Worm (Caenorhabditis elegans) whole organism, L2 larva: ENCODE results near the gene gpd-2.

Experiments
- C34F6.9 ChIP-seq: fragments of 150-350 bp; optimal IDR thresholded peaks from 2 replicates; lab custom pipeline; 2014; ENCODE audit warnings: missing biosample characterization, missing genetic modification characterization
- F13H6.1 ChIP-seq: sonication (generic microtip); optimal IDR thresholded peaks from 2 replicates; lab custom pipeline; 2016; ENCODE audit warnings: missing genetic modification characterization, missing compliant biosample characterization
- Y55F3AM.14 ChIP-seq: fragments of 200-800 bp; sonication (Bioruptor generic); optimal IDR thresholded peaks from 2 replicates; lab custom pipeline; 2018; ENCODE audit warnings: mild to moderate bottlenecking, missing genetic modification characterization, missing compliant biosample characterization
- ZK546.5 ChIP-seq: sonication (generic microtip); optimal IDR thresholded peaks from 2 replicates; lab custom pipeline; 2017; ENCODE audit warnings: missing biosample characterization, missing genetic modification characterization
- alr-1 ChIP-seq: fragments of 150-350 bp; optimal IDR thresholded peaks from 2 replicates; lab custom pipeline; 2014; ENCODE audit warnings: missing biosample characterization, missing genetic modification characterization
- aly-2 ChIP-seq: fragments of 150-350 bp; optimal IDR thresholded peaks from 2 replicates; lab custom pipeline; 2014; ENCODE audit warnings: missing biosample characterization, missing genetic modification characterization
- crh-2 ChIP-seq: sonication (generic microtip); optimal IDR thresholded peaks from 2 replicates; lab custom pipeline; 2017; ENCODE audit warnings: missing biosample characterization, missing genetic modification characterization
- dmd-4 ChIP-seq: sonication (generic microtip); optimal IDR thresholded peaks from 2 replicates; lab custom pipeline; 2017; ENCODE audit warnings: missing biosample characterization, missing genetic modification characterization
- egl-27 ChIP-seq: sonication (generic microtip); optimal IDR thresholded peaks from 3 replicates; lab custom pipeline; 2017; ENCODE audit warnings: missing biosample characterization, missing genetic modification reagents, missing genetic modification characterization
- elt-1 ChIP-seq: fragments of 150-350 bp; optimal IDR thresholded peaks from 2 replicates; lab custom pipeline; 2014; ENCODE audit warnings: missing biosample characterization, missing genetic modification characterization
- elt-3 ChIP-seq: sonication (generic microtip); optimal IDR thresholded peaks from 2 replicates; lab custom pipeline; 2017; ENCODE audit warnings: missing biosample characterization, missing genetic modification characterization
- fos-1 ChIP-seq: fragments of 150-350 bp; optimal IDR thresholded peaks from 2 replicates; lab custom pipeline; 2014; ENCODE audit warnings: missing biosample characterization, missing genetic modification characterization
- lin-11 ChIP-seq: fragments of 150-350 bp; sonication (generic microtip); optimal IDR thresholded peaks from 2 replicates; lab custom pipeline; 2014; ENCODE audit warnings: missing biosample characterization, missing genetic modification characterization, inconsistent platforms, mixed read lengths
- lin-13 ChIP-seq: fragments of 150-350 bp; optimal IDR thresholded peaks from 2 replicates; lab custom pipeline; 2014; ENCODE audit warnings: missing biosample characterization, missing genetic modification reagents, missing genetic modification characterization
- lin-39 ChIP-seq: fragments of 150-350 bp; optimal IDR thresholded peaks from 2 replicates; lab custom pipeline; 2014; ENCODE audit warnings: missing biosample characterization, missing genetic modification reagents, missing genetic modification characterization
- lsy-2 ChIP-seq, 2 experiments: fragments of 150-350 bp in 1 of 2; sonication (generic microtip) in 1 of 2; optimal IDR thresholded peaks; 2 replicates each; lab custom pipeline; 2014 to 2017; ENCODE audit warnings: missing biosample characterization in 2 of 2, missing genetic modification characterization in 2 of 2
- mab-5 ChIP-seq: fragments of 150-350 bp; optimal IDR thresholded peaks from 2 replicates; lab custom pipeline; 2014; ENCODE audit warnings: missing biosample characterization, missing genetic modification characterization
- mbf-1 ChIP-seq: sonication (generic microtip); optimal IDR thresholded peaks from 2 replicates; lab custom pipeline; 2017; ENCODE audit warnings: missing biosample characterization, missing genetic modification characterization
- mdl-1 ChIP-seq, 2 experiments: fragments of 150-350 bp in 1 of 2; sonication (generic microtip) in 1 of 2; optimal IDR thresholded peaks; 2 replicates each; lab custom pipeline; 2017; ENCODE audit warnings: missing biosample characterization in 2 of 2, missing genetic modification characterization in 2 of 2
- nhr-11 ChIP-seq: fragments of 150-350 bp; optimal IDR thresholded peaks from 2 replicates; lab custom pipeline; 2014; ENCODE audit warnings: missing biosample characterization, missing genetic modification characterization
- nhr-129 ChIP-seq: fragments of 150-350 bp; optimal IDR thresholded peaks from 2 replicates; lab custom pipeline; 2014; ENCODE audit warnings: missing biosample characterization, missing genetic modification characterization
- nhr-21 ChIP-seq: fragments of 150-350 bp; optimal IDR thresholded peaks from 2 replicates; lab custom pipeline; 2014; ENCODE audit warnings: missing biosample characterization, missing genetic modification characterization
- nhr-25 ChIP-seq: fragments of 150-350 bp; sonication (generic microtip); optimal IDR thresholded peaks from 3 replicates; lab custom pipeline; 2014; ENCODE audit warnings: missing biosample characterization, missing genetic modification characterization
- nhr-6 ChIP-seq: fragments of 150-350 bp; optimal IDR thresholded peaks from 2 replicates; lab custom pipeline; 2014; ENCODE audit warnings: missing biosample characterization, missing genetic modification characterization
- nhr-77 ChIP-seq: fragments of 150-350 bp; optimal IDR thresholded peaks from 2 replicates; lab custom pipeline; 2014; ENCODE audit warnings: missing biosample characterization, missing genetic modification characterization
- peb-1 ChIP-seq: fragments of 150-350 bp; optimal IDR thresholded peaks from 2 replicates; lab custom pipeline; 2014; ENCODE audit warnings: missing biosample characterization, missing genetic modification characterization
- sem-4 ChIP-seq: fragments of 150-350 bp; optimal IDR thresholded peaks from 2 replicates; lab custom pipeline; 2014; ENCODE audit warnings: missing biosample characterization, missing genetic modification reagents, missing genetic modification characterization
- skn-1 ChIP-seq: sonication (generic microtip); optimal IDR thresholded peaks from 2 replicates; lab custom pipeline; 2017; ENCODE audit warnings: missing biosample characterization, missing genetic modification characterization
- sma-9 ChIP-seq, 2 experiments: fragments of 150-350 bp in 1 of 2; sonication (generic microtip) in 1 of 2; optimal IDR thresholded peaks; 2 replicates each; lab custom pipeline; 2014 to 2016; ENCODE audit warnings: missing genetic modification characterization in 2 of 2, mild to moderate bottlenecking in 1 of 2, missing biosample characterization in 1 of 2, missing compliant biosample characterization in 1 of 2, missing genetic modification reagents in 1 of 2, moderate library complexity in 1 of 2
- snpc-4 ChIP-seq: fragments of 150-350 bp; optimal IDR thresholded peaks from 2 replicates; lab custom pipeline; 2014; ENCODE audit warnings: missing biosample characterization, missing genetic modification characterization
- unc-55 ChIP-seq: fragments of 150-350 bp; sonication (generic microtip); optimal IDR thresholded peaks from 3 replicates; lab custom pipeline; 2014; ENCODE audit warnings: missing biosample characterization, missing genetic modification reagents, missing genetic modification characterization
- zag-1 ChIP-seq: fragments of 150-350 bp; optimal IDR thresholded peaks from 2 replicates; lab custom pipeline; 2014; ENCODE audit warnings: missing biosample characterization, missing genetic modification characterization
- ztf-1 ChIP-seq: fragments of 200-800 bp; sonication (Bioruptor generic); conservative IDR thresholded peaks from 2 replicates; pipeline ENCODE4 v1.3.6; 2022; ENCODE audit warnings: missing genetic modification characterization, missing compliant biosample characterization
- ztf-4 ChIP-seq: fragments of 150-350 bp; optimal IDR thresholded peaks from 2 replicates; lab custom pipeline; 2014; ENCODE audit warnings: missing biosample characterization, missing genetic modification characterization

gpd-2 gene

DNA sequence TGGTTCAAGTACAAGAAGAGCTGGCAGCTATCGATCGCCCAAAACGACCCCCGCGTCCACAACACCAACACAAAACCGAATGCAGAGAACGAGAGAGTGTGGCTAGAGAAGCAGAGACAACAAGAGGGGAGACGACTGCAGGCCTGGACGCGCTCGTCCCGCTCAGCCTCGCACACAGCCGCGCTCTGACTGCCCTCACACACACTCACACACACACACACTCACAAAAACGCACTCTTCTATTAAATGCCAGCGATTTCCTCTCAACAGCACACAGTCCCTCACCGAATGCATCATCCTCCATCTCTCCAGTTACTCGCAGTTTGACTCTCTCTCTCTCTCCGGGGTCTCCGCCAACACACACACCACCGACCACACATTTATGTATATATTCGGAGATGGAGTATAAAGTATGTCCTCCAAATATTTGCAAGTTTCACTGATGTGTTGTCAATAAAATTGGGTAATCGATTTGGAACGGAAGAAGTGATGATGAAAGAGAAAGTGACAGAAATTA, 13.2 kb upstream of the gpd-2 start (continued):
- TF ChIP-seq ZK546.5 (tag; lab: Kevin White, UChicago) (no peak), F13H6.1 (tag; lab: Kevin White, UChicago) (peak; percentile 98), egl-27 (tag; lab: Kevin White, UChicago) (peak; percentile 95), lin-11 (tag; lab: Kevin White, UChicago) (peak; percentile 91), nhr-77 (peak; percentile 9), Y55F3AM.14 (GFP tag; lab: Kevin White, UChicago) (peak; percentile 93), skn-1 (tag; lab: Kevin White, UChicago) (no peak), nhr-11 (tag; lab: Kevin White, UChicago) (no peak), C34F6.9 (peak; percentile 95), nhr-21 (tag; lab: Kevin White, UChicago) (peak; percentile 85), alr-1 (no peak), elt-3 (tag; lab: Kevin White, UChicago) (no peak), sma-9 (GFP tag; optimal IDR thresholded peaks at IDR 0.05; lab: Kevin White, UChicago) (peak; percentile 87), sma-9 (tag; optimal IDR thresholded peaks at IDR 0.05; lab: Kevin White, UChicago) (no peak), mab-5 (tag; lab: Kevin White, UChicago) (peak; percentile 85), mbf-1 (no peak), elt-1 (tag; lab: Kevin White, UChicago) (no peak), lin-13 (GFP tag; lab: Kevin White, UChicago) (peak; percentile 84), zag-1 (peak; percentile 91)
- TF ChIP-seq, all 48 proteins: peak for 33

DNA sequence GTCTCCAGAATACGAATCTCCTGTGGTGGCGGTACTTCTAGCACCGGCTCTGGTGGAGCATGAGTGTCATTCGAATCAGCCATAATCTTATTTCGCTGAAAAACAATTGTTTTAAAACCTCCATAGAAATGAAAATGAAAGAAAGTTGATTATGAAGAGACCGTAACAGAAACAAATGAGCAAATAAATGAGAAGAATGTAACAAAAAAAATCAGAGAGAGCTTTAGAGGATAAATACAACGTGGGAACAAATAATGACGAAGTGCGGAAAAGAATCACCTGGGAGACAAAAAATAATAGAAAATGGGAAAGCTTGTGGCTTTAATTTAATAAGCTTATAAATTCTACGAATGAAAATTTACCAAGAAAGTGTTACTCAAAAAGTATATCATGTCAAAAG, 12.5 kb upstream of the gpd-2 start, which contains the start of gene spc-1:
Gene spc-1 (minus strand): TSS at position 101 of the 400 bp plus-strand sequence.
- TF ChIP-seq sem-4 (tag; lab: Kevin White, UChicago) = no peak
- no peak for TF ChIP-seq egl-27 (tag; lab: Kevin White, UChicago)
- TF ChIP-seq elt-1 (tag; lab: Kevin White, UChicago) = no peak
- TF ChIP-seq sma-9 (GFP tag; optimal IDR thresholded peaks at IDR 0.05; lab: Kevin White, UChicago) = no peak
- TF ChIP-seq sma-9 (tag; optimal IDR thresholded peaks at IDR 0.05; lab: Kevin White, UChicago) = no peak
- no peak for TF ChIP-seq crh-2
- no peak for TF ChIP-seq alr-1
- TF ChIP-seq Y55F3AM.14 (GFP tag; lab: Kevin White, UChicago) = no peak
- no peak for TF ChIP-seq mbf-1
- TF ChIP-seq ztf-1 (GFP tag; lab: Robert Waterston, UW) = no peak
- no peak for TF ChIP-seq nhr-25
- no peak for TF ChIP-seq snpc-4 (tag; lab: Kevin White, UChicago)
- no peak for TF ChIP-seq lin-11 (tag; lab: Kevin White, UChicago)
- TF ChIP-seq ztf-4 (tag; lab: Kevin White, UChicago) = no peak
- TF ChIP-seq C34F6.9 = no peak
- no peak for TF ChIP-seq fos-1
- no peak for TF ChIP-seq lin-13 (GFP tag; lab: Kevin White, UChicago)
- TF ChIP-seq peb-1 = no peak
- no peak for TF ChIP-seq nhr-129 (tag; lab: Kevin White, UChicago)

DNA sequence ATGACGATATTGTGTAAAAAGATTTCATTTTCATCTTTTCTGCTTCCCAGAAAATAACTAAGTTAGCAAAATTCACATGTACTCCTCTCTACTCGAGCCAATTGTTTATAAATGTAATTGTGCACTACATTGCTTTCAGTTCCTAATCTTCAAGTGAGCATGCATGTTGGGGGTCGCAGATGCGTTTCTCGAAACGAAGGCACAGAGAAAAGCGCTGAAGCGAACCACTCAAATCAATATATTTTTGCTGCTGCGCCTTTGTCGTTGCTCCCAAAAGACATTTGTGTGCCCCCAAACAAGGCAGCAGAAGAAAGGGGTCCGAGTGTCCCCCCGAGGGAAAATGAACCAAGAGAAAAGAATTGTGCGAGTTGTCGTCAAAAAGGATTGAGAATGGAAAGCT, 11.7 kb upstream of the gpd-2 start:
- TF ChIP-seq nhr-11 (tag; lab: Kevin White, UChicago) = no peak
- TF ChIP-seq mab-5 (tag; lab: Kevin White, UChicago) = peak; percentile 0
- TF ChIP-seq elt-1 (tag; lab: Kevin White, UChicago) = no peak
- peak; percentile 20 for TF ChIP-seq unc-55
- peak; percentile 42 for TF ChIP-seq Y55F3AM.14 (GFP tag; lab: Kevin White, UChicago)
- peak; percentile 23 for TF ChIP-seq F13H6.1 (tag; lab: Kevin White, UChicago)
- TF ChIP-seq nhr-6 (tag; lab: Kevin White, UChicago) = no peak
- TF ChIP-seq nhr-129 (tag; lab: Kevin White, UChicago) = peak; percentile 2
- no peak for TF ChIP-seq skn-1 (tag; lab: Kevin White, UChicago)
- peak in 1 of 2 experiments; percentile 41 for TF ChIP-seq lsy-2 (tag; optimal IDR thresholded peaks at IDR 0.05; lab: Kevin White, UChicago)
- peak; percentile 62 for TF ChIP-seq C34F6.9
- peak; percentile 10 for TF ChIP-seq lin-13 (GFP tag; lab: Kevin White, UChicago)
- TF ChIP-seq ZK546.5 (tag; lab: Kevin White, UChicago) = no peak
- no peak for TF ChIP-seq ztf-1 (GFP tag; lab: Robert Waterston, UW)

DNA sequence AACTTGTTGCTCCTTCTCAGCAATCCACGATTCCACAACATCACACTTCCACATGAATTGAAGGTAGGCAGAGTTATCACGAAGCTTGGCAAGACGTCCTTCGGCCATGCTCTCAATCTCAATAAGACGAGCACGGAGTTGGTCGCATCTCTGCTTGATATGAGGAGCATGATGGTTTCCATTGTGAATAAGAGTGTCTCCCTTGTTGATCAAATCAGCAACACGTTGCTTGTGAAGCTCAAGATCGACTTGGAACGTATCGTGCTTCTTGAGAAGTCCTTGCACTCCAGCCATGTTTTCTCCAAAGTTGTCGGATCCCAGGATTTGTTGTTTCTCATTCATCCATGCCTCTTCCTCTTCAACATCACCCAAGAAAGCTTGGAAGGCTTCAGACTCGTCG, 5.1 kb upstream of the gpd-2 start:
- no peak for TF ChIP-seq mdl-1 (tag; optimal IDR thresholded peaks at IDR 0.05; lab: Kevin White, UChicago)
- no peak for TF ChIP-seq mbf-1
- TF ChIP-seq ztf-1 (GFP tag; lab: Robert Waterston, UW) = no peak
- no peak for TF ChIP-seq mab-5 (tag; lab: Kevin White, UChicago)
- no peak for TF ChIP-seq sem-4 (tag; lab: Kevin White, UChicago)
- TF ChIP-seq crh-2 = no peak
- TF ChIP-seq lin-39 (tag; lab: Kevin White, UChicago) = no peak
- TF ChIP-seq nhr-21 (tag; lab: Kevin White, UChicago) = no peak
- TF ChIP-seq ztf-4 (tag; lab: Kevin White, UChicago) = no peak
- no peak for TF ChIP-seq dmd-4 (tag; lab: Kevin White, UChicago)
- no peak for TF ChIP-seq sma-9 (GFP tag; optimal IDR thresholded peaks at IDR 0.05; lab: Kevin White, UChicago)
- TF ChIP-seq sma-9 (tag; optimal IDR thresholded peaks at IDR 0.05; lab: Kevin White, UChicago) = no peak
- TF ChIP-seq alr-1 = no peak
- TF ChIP-seq lin-13 (GFP tag; lab: Kevin White, UChicago) = no peak
- no peak for TF ChIP-seq aly-2 (tag; lab: Kevin White, UChicago)
